Fruit fly (Drosophila melanogaster) whole organism, larva: ENCODE data around the gene NPF.

ENCODE experiments used
- noc ChIP-seq: fragments of 200-800 bp; sonication (Bioruptor generic); optimal IDR thresholded peaks from 3 replicates; lab custom pipeline; 2019; ENCODE audit warnings: missing biosample characterization, mild to moderate bottlenecking, missing genetic modification characterization, moderate library complexity

The NPF gene

dm6 chr3R:16608920-16609319, at the start of gene NPF:
Gene NPF, plus strand, starts transcription at chr3R:16609220.
- TF ChIP-seq noc: no peak

- no peak for TF ChIP-seq noc
Measured at dm6 chr3R:16564775-16565174, 44.2 kb upstream of the NPF start.

dm6 chr3R:16569338-16569737, 39.7 kb upstream of the NPF start:
- TF ChIP-seq noc: no peak

- TF ChIP-seq noc: no peak
Measured at dm6 chr3R:16570484-16570883, 38.5 kb upstream of the NPF start.

dm6 chr3R:16571215-16571614, 37.8 kb upstream of the NPF start, which contains the start of gene CG14891:
Gene CG14891, plus strand, starts transcription at chr3R:16571515.
- no peak for TF ChIP-seq noc

dm6 chr3R:16573483-16574145, 35.4 kb upstream of the NPF start, which contains the start of gene CG14903:
Gene CG14903, minus strand, starts transcription at chr3R:16573752.
- TF ChIP-seq noc: no peak

dm6 chr3R:16583605-16584004, 25.4 kb upstream of the NPF start, which contains the start of gene Scp2:
Gene Scp2, minus strand, starts transcription at chr3R:16583663.
- no peak for TF ChIP-seq noc

dm6 chr3R:16591407-16591806, 17.6 kb upstream of the NPF start:
- no peak for TF ChIP-seq noc

- TF ChIP-seq noc: no peak
Measured at dm6 chr3R:16594056-16594858, 14.8 kb upstream of the NPF start, which contains the start of gene CG14892. Gene CG14892, plus strand, starts transcription at chr3R:16594414.

dm6 chr3R:16594961-16595360, 14.1 kb upstream of the NPF start:
- TF ChIP-seq noc: no peak

dm6 chr3R:16599647-16600046, 9.4 kb upstream of the NPF start:
- TF ChIP-seq noc: no peak

dm6 chr3R:16600735-16601134, 8.3 kb upstream of the NPF start:
- TF ChIP-seq noc: no peak

dm6 chr3R:16604715-16605114, 4.3 kb upstream of the NPF start, which contains the start of gene CG10345:
Gene CG10345, minus strand, starts transcription at chr3R:16604861.
- TF ChIP-seq noc: no peak

- TF ChIP-seq noc: no peak
Measured at dm6 chr3R:16605929-16606328, 3.1 kb upstream of the NPF start.

- TF ChIP-seq noc: no peak
Measured at dm6 chr3R:16611240-16611639, 2.2 kb downstream of the NPF start.

- no peak for TF ChIP-seq noc
Measured at dm6 chr3R:16613300-16613699, 4.3 kb downstream of the NPF start, which contains the start of gene CG12783. Gene CG12783, minus strand, starts transcription at chr3R:16613400.

- no peak for TF ChIP-seq noc
Measured at dm6 chr3R:16614241-16614640, 5.2 kb downstream of the NPF start, which contains the start of gene CG10340. Gene CG10340, minus strand, starts transcription at chr3R:16614391.

- no peak for TF ChIP-seq noc
Measured at dm6 chr3R:16615009-16615408, 6.0 kb downstream of the NPF start, which contains the start of gene CG17562. Gene CG17562, plus strand, starts transcription at chr3R:16615309.
